Fruit fly (Drosophila melanogaster) whole organism, embryonic: ENCODE results near the gene CG8526.

ENCODE experiments used
- ATbp ChIP-seq: fragments of 200-800 bp; sonication (Bioruptor generic); optimal IDR thresholded peaks from 2 replicates; lab custom pipeline; 2017; ENCODE audit warnings: missing biosample characterization, mild to moderate bottlenecking, missing genetic modification characterization, missing genetic modification reagents
- Ada2b ChIP-seq: fragments of 200-800 bp; sonication (Bioruptor generic); IDR thresholded peaks from 2 replicates; pipeline ENCODE4 v1.3.6; 2022; ENCODE audit warnings: missing biosample characterization, missing genetic modification characterization
- CG10274 ChIP-seq: fragments of 200-800 bp; sonication (Bioruptor generic); optimal IDR thresholded peaks from 3 replicates; lab custom pipeline; 2017; ENCODE audit warnings: missing biosample characterization, mild to moderate bottlenecking, missing genetic modification characterization
- CG10366 ChIP-seq: fragments of 200-800 bp; sonication (Bioruptor generic); IDR thresholded peaks from 2 replicates; pipeline ENCODE4 v1.3.6; 2022; ENCODE audit warnings: missing biosample characterization, missing genetic modification characterization
- CG10543 ChIP-seq: fragments of 200-800 bp; sonication (Bioruptor generic); optimal IDR thresholded peaks from 3 replicates; lab custom pipeline; 2017; ENCODE audit warnings: missing biosample characterization, mild to moderate bottlenecking, missing genetic modification characterization, moderate library complexity
- CG14667 ChIP-seq: fragments of 200-800 bp; sonication (Bioruptor generic); IDR thresholded peaks from 2 replicates; pipeline ENCODE4 v1.3.6; 2022; ENCODE audit warnings: missing biosample characterization, missing genetic modification characterization
- CG14710 ChIP-seq: fragments of 200-800 bp; sonication (Bioruptor generic); optimal IDR thresholded peaks from 3 replicates; lab custom pipeline; 2019; ENCODE audit warnings: missing biosample characterization, mild to moderate bottlenecking, missing genetic modification characterization, moderate library complexity
- CG14860 ChIP-seq: fragments of 200-800 bp; sonication (Bioruptor generic); IDR thresholded peaks from 3 replicates; pipeline ENCODE4 v1.3.6; 2022; ENCODE audit warnings: missing biosample characterization, missing genetic modification characterization; ENCODE audit not compliant: partially characterized antibody
- CG14965 ChIP-seq: fragments of 200-800 bp; sonication (Bioruptor generic); optimal IDR thresholded peaks from 2 replicates; lab custom pipeline; 2016; ENCODE audit warnings: missing biosample characterization, missing genetic modification characterization, borderline replicate concordance
- CG15073 ChIP-seq: fragments of 200-800 bp; sonication (Bioruptor generic); optimal IDR thresholded peaks from 2 replicates; lab custom pipeline; 2016; ENCODE audit warnings: missing biosample characterization, missing genetic modification characterization
- CG1529 ChIP-seq: fragments of 200-800 bp; sonication (Bioruptor generic); optimal IDR thresholded peaks from 3 replicates; lab custom pipeline; 2018; ENCODE audit warnings: missing biosample characterization, missing genetic modification characterization
- CG15601 ChIP-seq: fragments of 200-800 bp; sonication (Bioruptor generic); optimal IDR thresholded peaks from 3 replicates; lab custom pipeline; 2019; ENCODE audit warnings: missing biosample characterization, mild to moderate bottlenecking, missing genetic modification characterization, moderate library complexity
- CG17802 ChIP-seq: fragments of 200-800 bp; sonication (Bioruptor generic); optimal IDR thresholded peaks from 2 replicates; lab custom pipeline; 2018; ENCODE audit warnings: missing biosample characterization, mild to moderate bottlenecking, missing genetic modification characterization, moderate library complexity
- CG17829 ChIP-seq: fragments of 200-800 bp; optimal IDR thresholded peaks from 2 replicates; lab custom pipeline; 2019; ENCODE audit warnings: missing biosample characterization, mild to moderate bottlenecking, missing genetic modification characterization, moderate library complexity
- CG30403 ChIP-seq: fragments of 200-800 bp; sonication (Bioruptor generic); optimal IDR thresholded peaks from 3 replicates; lab custom pipeline; 2016; ENCODE audit warnings: missing biosample characterization, missing genetic modification characterization
- CG42726 ChIP-seq: fragments of 200-800 bp; sonication (Bioruptor generic); IDR thresholded peaks from 2 replicates; pipeline ENCODE4 v1.3.6; 2022; ENCODE audit warnings: missing biosample characterization, missing genetic modification characterization; ENCODE audit not compliant: partially characterized antibody
- CG5245 ChIP-seq: fragments of 200-800 bp; sonication (Bioruptor generic); optimal IDR thresholded peaks from 3 replicates; lab custom pipeline; 2016; ENCODE audit warnings: missing biosample characterization, missing genetic modification characterization
- CG6813 ChIP-seq: fragments of 200-800 bp; sonication (Bioruptor generic); optimal IDR thresholded peaks from 2 replicates; lab custom pipeline; 2017; ENCODE audit warnings: missing biosample characterization, missing genetic modification characterization, mild to moderate bottlenecking, moderate library complexity, missing genetic modification reagents
- CG7928 ChIP-seq: fragments of 200-800 bp; sonication (Bioruptor generic); optimal IDR thresholded peaks from 2 replicates; lab custom pipeline; 2017; ENCODE audit warnings: missing biosample characterization, mild to moderate bottlenecking, missing genetic modification characterization
- Dip3 ChIP-seq: fragments of 200-800 bp; sonication (Bioruptor generic); optimal IDR thresholded peaks from 3 replicates; lab custom pipeline; 2016; ENCODE audit warnings: missing biosample characterization, missing genetic modification characterization
- Doc2 ChIP-seq: fragments of 200-800 bp; sonication (Bioruptor generic); IDR thresholded peaks from 2 replicates; pipeline ENCODE4 v1.3.6; 2022; ENCODE audit warnings: missing biosample characterization, missing genetic modification characterization
- GATAe ChIP-seq: fragments of 200-800 bp; sonication (Bioruptor generic); conservative IDR thresholded peaks from 2 replicates; pipeline ENCODE4 v1.3.6; 2022; ENCODE audit warnings: missing biosample characterization, missing genetic modification characterization
- H2.0 ChIP-seq: fragments of 200-800 bp; sonication (Bioruptor generic); IDR thresholded peaks from 2 replicates; pipeline ENCODE4 v1.3.6; 2022; ENCODE audit warnings: missing biosample characterization, missing genetic modification characterization
- Mrtf ChIP-seq: fragments of 200-800 bp; sonication (Bioruptor generic); IDR thresholded peaks from 3 replicates; pipeline ENCODE4 v1.3.6; 2022; ENCODE audit warnings: missing biosample characterization, missing genetic modification characterization
- Sox100B ChIP-seq: fragments of 200-800 bp; sonication (Bioruptor generic); optimal IDR thresholded peaks from 3 replicates; lab custom pipeline; 2018; ENCODE audit warnings: missing biosample characterization, mild to moderate bottlenecking, missing genetic modification characterization
- Taf1 ChIP-seq: fragments of 200-800 bp; sonication (Bioruptor generic); IDR thresholded peaks from 2 replicates; pipeline ENCODE4 v1.3.6; 2022; ENCODE audit warnings: missing biosample characterization, missing genetic modification characterization
- ash1 ChIP-seq: fragments of 200-800 bp; sonication (Bioruptor generic); optimal IDR thresholded peaks from 2 replicates; lab custom pipeline; 2018; ENCODE audit warnings: missing biosample characterization, mild to moderate bottlenecking, missing genetic modification characterization
- ato ChIP-seq: fragments of 200-800 bp; sonication (Bioruptor generic); IDR thresholded peaks from 2 replicates; pipeline ENCODE4 v1.3.6; 2022; ENCODE audit warnings: missing biosample characterization, missing genetic modification characterization; ENCODE audit not compliant: partially characterized antibody
- cg ChIP-seq: fragments of 200-800 bp; sonication (Bioruptor generic); optimal IDR thresholded peaks from 3 replicates; lab custom pipeline; 2019; ENCODE audit warnings: missing biosample characterization, mild to moderate bottlenecking, missing genetic modification characterization, moderate library complexity
- chn ChIP-seq: fragments of 200-800 bp; sonication (Bioruptor generic); optimal IDR thresholded peaks from 2 replicates; lab custom pipeline; 2016; ENCODE audit warnings: missing biosample characterization, missing genetic modification characterization
- croc ChIP-seq: fragments of 200-800 bp; sonication (Bioruptor generic); conservative IDR thresholded peaks from 3 replicates; pipeline ENCODE4 v1.3.6; 2022; ENCODE audit warnings: missing biosample characterization, missing genetic modification characterization
- cwo ChIP-seq: fragments of 200-800 bp; sonication (Bioruptor generic); optimal IDR thresholded peaks from 3 replicates; lab custom pipeline; 2017; ENCODE audit warnings: missing biosample characterization, missing genetic modification characterization, mild to moderate bottlenecking, moderate library complexity, missing genetic modification reagents
- dati ChIP-seq: fragments of 200-800 bp; sonication (Bioruptor generic); IDR thresholded peaks from 2 replicates; pipeline ENCODE4 v1.3.6; 2022; ENCODE audit warnings: missing biosample characterization, missing genetic modification characterization
- dmrt11E ChIP-seq: fragments of 200-800 bp; sonication (Bioruptor generic); optimal IDR thresholded peaks from 3 replicates; lab custom pipeline; 2018; ENCODE audit warnings: missing biosample characterization, mild to moderate bottlenecking, missing genetic modification characterization, moderate library complexity
- eve ChIP-seq, 2 experiments: fragments of >200 bp; optimal IDR thresholded peaks; 2 replicates each; lab custom pipeline; 2017; ENCODE audit warnings: missing biosample characterization in 2 of 2, missing genetic modification characterization in 2 of 2
- eyg ChIP-seq: fragments of 200-800 bp; sonication (Bioruptor generic); optimal IDR thresholded peaks from 3 replicates; lab custom pipeline; 2016; ENCODE audit warnings: missing biosample characterization, missing genetic modification characterization
- grn ChIP-seq: fragments of 200-800 bp; sonication (Bioruptor generic); optimal IDR thresholded peaks from 3 replicates; lab custom pipeline; 2017; ENCODE audit warnings: missing biosample characterization, missing genetic modification characterization
- hth ChIP-seq: fragments of >200 bp; optimal IDR thresholded peaks from 2 replicates; lab custom pipeline; 2017; ENCODE audit warnings: inconsistent platforms
- jumu ChIP-seq: fragments of 200-800 bp; sonication (Bioruptor generic); optimal IDR thresholded peaks from 3 replicates; lab custom pipeline; 2016; ENCODE audit warnings: missing biosample characterization, missing genetic modification characterization
- lov ChIP-seq, 2 experiments: fragments of 200-800 bp in 1 of 2; fragments of >200 bp in 1 of 2; sonication (Bioruptor generic) in 1 of 2; IDR thresholded peaks in 1 of 2; optimal IDR thresholded peaks in 1 of 2; 2 replicates in 1 of 2; 3 replicates in 1 of 2; pipeline versions ENCODE4 v1.3.6 to Lab custom; 2017 to 2022; ENCODE audit warnings: missing biosample characterization in 1 of 2, missing genetic modification characterization in 1 of 2
- mld ChIP-seq: fragments of 200-800 bp; sonication (Bioruptor generic); IDR thresholded peaks from 3 replicates; pipeline ENCODE4 v1.3.6; 2022; ENCODE audit warnings: missing biosample characterization, missing genetic modification characterization; ENCODE audit not compliant: partially characterized antibody
- sd ChIP-seq: fragments of 200-800 bp; sonication (Bioruptor generic); optimal IDR thresholded peaks from 3 replicates; lab custom pipeline; 2018; ENCODE audit warnings: missing biosample characterization, mild to moderate bottlenecking, missing genetic modification characterization, moderate library complexity
- sr ChIP-seq: fragments of 200-800 bp; sonication (Bioruptor generic); IDR thresholded peaks from 3 replicates; pipeline ENCODE4 v1.3.6; 2022; ENCODE audit warnings: missing biosample characterization, missing genetic modification characterization
- stc ChIP-seq: fragments of 200-800 bp; sonication (Bioruptor generic); IDR thresholded peaks from 2 replicates; pipeline ENCODE4 v1.3.6; 2022; ENCODE audit warnings: missing biosample characterization, missing genetic modification characterization
- tna ChIP-seq: fragments of 200-800 bp; sonication (Bioruptor generic); IDR thresholded peaks from 2 replicates; pipeline ENCODE4 v1.3.6; 2022; ENCODE audit warnings: missing biosample characterization, missing genetic modification characterization; ENCODE audit not compliant: partially characterized antibody
- tx ChIP-seq: fragments of 200-800 bp; sonication (Bioruptor generic); optimal IDR thresholded peaks from 2 replicates; lab custom pipeline; 2016; ENCODE audit warnings: missing biosample characterization, missing genetic modification characterization
- usp ChIP-seq: fragments of >200 bp; optimal IDR thresholded peaks from 2 replicates; lab custom pipeline; 2017; ENCODE audit warnings: missing biosample characterization, missing genetic modification characterization
- wdn ChIP-seq: fragments of 200-800 bp; sonication (Bioruptor generic); IDR thresholded peaks from 2 replicates; pipeline ENCODE4 v1.3.6; 2022; ENCODE audit warnings: missing biosample characterization, missing genetic modification characterization
- yki ChIP-seq: fragments of >200 bp; optimal IDR thresholded peaks from 3 replicates; lab custom pipeline; 2018

The CG8526 gene

DNA sequence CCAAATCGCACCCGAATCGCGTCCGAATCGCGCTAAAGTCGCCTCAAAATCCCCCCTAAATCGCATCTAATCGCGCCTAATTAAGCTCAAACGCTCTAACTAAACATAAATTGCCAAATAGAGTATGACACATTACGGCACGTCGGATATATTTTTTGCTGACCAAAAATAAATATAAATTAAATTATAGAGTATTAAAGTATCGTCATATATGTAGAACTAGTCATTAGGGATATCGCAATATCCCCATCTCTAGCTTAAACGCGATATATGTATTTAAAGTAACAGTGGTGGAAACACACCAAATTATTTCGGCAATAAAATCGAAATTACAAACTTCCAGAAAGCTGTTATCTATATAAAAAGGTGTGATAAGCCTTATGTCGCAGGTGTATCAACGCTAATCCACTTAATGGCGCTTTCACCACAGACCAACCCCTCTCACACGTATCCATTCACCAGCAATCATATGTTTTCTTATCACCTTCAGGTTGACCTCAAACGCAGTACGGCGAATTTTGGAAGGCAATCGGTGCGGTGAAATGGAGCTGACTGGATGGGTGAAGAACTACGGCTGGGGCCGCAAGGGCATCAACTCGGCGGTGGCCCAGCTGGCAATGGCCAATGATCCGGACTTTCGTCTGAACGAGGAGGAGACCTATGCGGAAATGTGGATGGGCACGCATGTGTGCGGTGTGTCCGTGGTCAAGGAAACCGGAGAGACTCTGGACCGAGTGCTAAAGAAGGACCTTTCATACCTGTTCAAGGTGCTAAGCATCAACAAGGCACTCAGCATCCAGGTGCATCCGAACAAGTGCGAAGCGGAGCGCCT lies 41.5 kb upstream of the CG8526 start, which contains the start of gene Mpi:
Mpi (plus strand) TSS at position 263 of the 832 bp plus-strand sequence.
- no peak for TF ChIP-seq Mrtf (GFP tag; lab: Robert Waterston, UW)
- TF ChIP-seq eyg (GFP tag; lab: Kevin White, UChicago), result no peak
- no peak for TF ChIP-seq H2.0
- no peak for TF ChIP-seq Sox100B (GFP tag; lab: Kevin White, UChicago)
- peak; percentile 18 for TF ChIP-seq CG30403
- TF ChIP-seq CG14860 (GFP tag; lab: Robert Waterston, UW), result no peak
- no peak for TF ChIP-seq yki
- no peak for TF ChIP-seq Taf1
- TF ChIP-seq dmrt11E, result peak; percentile 49
- no peak for TF ChIP-seq GATAe (GFP tag; lab: Robert Waterston, UW)
- no peak for TF ChIP-seq CG15073
- no peak for TF ChIP-seq hth (lab: Kevin White, UChicago)
- no peak for TF ChIP-seq CG7928 (GFP tag; lab: Kevin White, UChicago)
- TF ChIP-seq sr (GFP tag; lab: Robert Waterston, UW), result 0 out of 3 replicates have a peak, but pooled peaks have one; percentile 7
- TF ChIP-seq ash1 (GFP tag; lab: Kevin White, UChicago), result no peak
- no peak for TF ChIP-seq CG14667 (GFP tag; lab: Robert Waterston, UW)
- TF ChIP-seq tx (GFP tag; lab: Kevin White, UChicago), result no peak
- TF ChIP-seq CG15601 (tag; lab: Kevin White, UChicago), result no peak
- no peak for TF ChIP-seq cwo (GFP tag; lab: Kevin White, UChicago)
- TF ChIP-seq mld (GFP tag; lab: Robert Waterston, UW), result no peak
- TF ChIP-seq croc (GFP tag; lab: Robert Waterston, UW), result no peak
- TF ChIP-seq CG10366, result peak; percentile 13; the same call in 1 of the 2 replicates
- no peak for TF ChIP-seq ATbp (GFP tag; lab: Kevin White, UChicago)
- no peak for TF ChIP-seq sd (tag; lab: Kevin White, UChicago)
- TF ChIP-seq CG6813 (GFP tag; lab: Kevin White, UChicago), result no peak
- TF ChIP-seq jumu (GFP tag; lab: Kevin White, UChicago), result no peak
- TF ChIP-seq CG17802 (tag; lab: Kevin White, UChicago), result peak; percentile 18
- no peak for TF ChIP-seq cg (GFP tag; lab: Kevin White, UChicago)
- TF ChIP-seq CG14965, result no peak
- TF ChIP-seq tna (GFP tag; lab: Robert Waterston, UW), result no peak
- TF ChIP-seq usp, result no peak
- TF ChIP-seq grn, result no peak
- no peak for TF ChIP-seq Ada2b
- peak; percentile 25 for TF ChIP-seq CG10543
- no peak for TF ChIP-seq chn
- TF ChIP-seq CG14710 (tag; lab: Kevin White, UChicago), result peak; percentile 40
- TF ChIP-seq ato (GFP tag; lab: Robert Waterston, UW), result 0 out of 2 replicates have a peak, but pooled peaks have one; percentile 45
- TF ChIP-seq Dip3, result no peak
- TF ChIP-seq CG17829, result peak; percentile 50
- TF ChIP-seq wdn (GFP tag; lab: Robert Waterston, UW), result no peak
- no peak for TF ChIP-seq dati (GFP tag; lab: Robert Waterston, UW)
- TF ChIP-seq CG5245 (GFP tag; lab: Kevin White, UChicago), result no peak
- TF ChIP-seq eve (GFP tag; optimal IDR thresholded peaks at IDR 0.05; lab: Kevin White, UChicago), result no peak
- no peak for TF ChIP-seq stc
- TF ChIP-seq CG1529 (GFP tag; lab: Kevin White, UChicago), result no peak
- TF ChIP-seq CG42726 (GFP tag; lab: Robert Waterston, UW), result no peak
- no peak for TF ChIP-seq Doc2 (GFP tag; lab: Robert Waterston, UW)
- no peak for TF ChIP-seq lov (optimal IDR thresholded peaks at IDR 0.05; lab: Kevin White, UChicago)
- no peak for TF ChIP-seq lov (GFP tag; IDR thresholded peaks at IDR 0.05; lab: Robert Waterston, UW)
- TF ChIP-seq CG10274 (GFP tag; lab: Kevin White, UChicago), result no peak
